Worm (Caenorhabditis elegans) whole organism, midembryonic: Measurements from ENCODE around the gene str-139.

Experiments
- T22C8.4 ChIP-seq: fragments of 200-800 bp; sonication (Bioruptor generic); IDR thresholded peaks from 2 replicates; pipeline ENCODE4 v1.3.6; 2022; ENCODE audit warnings: missing genetic modification characterization, missing compliant biosample characterization
- cog-1 ChIP-seq: sonication (generic microtip); optimal IDR thresholded peaks from 2 replicates; lab custom pipeline; 2016; ENCODE audit warnings: missing genetic modification characterization, missing compliant biosample characterization
- flt-1 ChIP-seq: fragments of 200-800 bp; sonication (Bioruptor generic); IDR thresholded peaks from 2 replicates; pipeline ENCODE4 v1.3.6; 2022; ENCODE audit warnings: missing genetic modification characterization, missing compliant biosample characterization
- klf-2 ChIP-seq: fragments of 200-800 bp; sonication (Bioruptor generic); conservative IDR thresholded peaks from 2 replicates; pipeline ENCODE4 v1.3.6; 2022; ENCODE audit warnings: missing genetic modification reagents, missing genetic modification characterization, missing compliant biosample characterization
- med-1 ChIP-seq: sonication (generic microtip); optimal IDR thresholded peaks from 2 replicates; lab custom pipeline; 2017; ENCODE audit warnings: missing genetic modification characterization, mild to moderate bottlenecking, missing compliant biosample characterization, antibody characterized with exemption, missing genetic modification reagents; ENCODE audit not compliant: insufficient read depth
- ref-1 ChIP-seq: fragments of 200-800 bp; sonication (Bioruptor generic); conservative IDR thresholded peaks from 2 replicates; pipeline ENCODE4 v1.3.6; 2022; ENCODE audit warnings: missing genetic modification reagents, missing genetic modification characterization, missing compliant biosample characterization
- tab-1 ChIP-seq: fragments of 200-800 bp; sonication (Bioruptor generic); IDR thresholded peaks from 2 replicates; pipeline ENCODE4 v1.3.6; 2022; ENCODE audit warnings: missing genetic modification characterization, missing compliant biosample characterization
- ztf-23 ChIP-seq: fragments of 200-800 bp; sonication (Bioruptor generic); IDR thresholded peaks from 2 replicates; pipeline ENCODE4 v1.3.6; 2022; ENCODE audit warnings: missing genetic modification reagents, missing genetic modification characterization, missing compliant biosample characterization
- ztf-29 ChIP-seq: fragments of 200-800 bp; sonication (Bioruptor generic); IDR thresholded peaks from 2 replicates; pipeline ENCODE4 v1.3.6; 2022; ENCODE audit warnings: missing genetic modification reagents, missing genetic modification characterization, missing compliant biosample characterization

str-139 gene

ce11 chrV:8062074-8062473 is at the start of gene str-139:
TSS of gene str-139 (minus strand) at chrV:8062174.
- no peak for TF ChIP-seq ztf-29
- no peak for TF ChIP-seq flt-1 (GFP tag; lab: Robert Waterston, UW)
- no peak for TF ChIP-seq ref-1 (GFP tag; lab: Robert Waterston, UW)
- TF ChIP-seq T22C8.4 (GFP tag; lab: Robert Waterston, UW), result no peak
- no peak for TF ChIP-seq tab-1 (GFP tag; lab: Robert Waterston, UW)
- no peak for TF ChIP-seq klf-2 (GFP tag; lab: Robert Waterston, UW)
- TF ChIP-seq cog-1, result no peak
- no peak for TF ChIP-seq ztf-23 (GFP tag; lab: Robert Waterston, UW)
- TF ChIP-seq med-1 (GFP tag; lab: Kevin White, UChicago), result no peak

- TF ChIP-seq klf-2 (GFP tag; lab: Robert Waterston, UW) (no peak), ref-1 (GFP tag; lab: Robert Waterston, UW) (no peak), med-1 (GFP tag; lab: Kevin White, UChicago) (no peak), ztf-23 (GFP tag; lab: Robert Waterston, UW) (no peak), cog-1 (no peak), tab-1 (GFP tag; lab: Robert Waterston, UW) (no peak), ztf-29 (no peak), flt-1 (GFP tag; lab: Robert Waterston, UW) (no peak), T22C8.4 (GFP tag; lab: Robert Waterston, UW) (no peak)
Measured at ce11 chrV:8110816-8111215, 48.8 kb upstream of the str-139 start.

- TF ChIP-seq cog-1, result no peak
- no peak for TF ChIP-seq med-1 (GFP tag; lab: Kevin White, UChicago)
- no peak for TF ChIP-seq ztf-29
- no peak for TF ChIP-seq klf-2 (GFP tag; lab: Robert Waterston, UW)
- TF ChIP-seq ref-1 (GFP tag; lab: Robert Waterston, UW), result no peak
- TF ChIP-seq tab-1 (GFP tag; lab: Robert Waterston, UW), result no peak
- TF ChIP-seq ztf-23 (GFP tag; lab: Robert Waterston, UW), result no peak
- TF ChIP-seq T22C8.4 (GFP tag; lab: Robert Waterston, UW), result no peak
- no peak for TF ChIP-seq flt-1 (GFP tag; lab: Robert Waterston, UW)
Measured at ce11 chrV:8108670-8109069, 46.7 kb upstream of the str-139 start, which contains the start of gene myo-5. TSS of gene myo-5 (plus strand) at chrV:8108970.

ce11 chrV:8104473-8104872 is 42.5 kb upstream of the str-139 start, which contains the start of gene srlf-16:
TSS of gene srlf-16 (plus strand) at chrV:8104773.
- TF ChIP-seq flt-1 (GFP tag; lab: Robert Waterston, UW), result no peak
- TF ChIP-seq T22C8.4 (GFP tag; lab: Robert Waterston, UW), result no peak
- TF ChIP-seq med-1 (GFP tag; lab: Kevin White, UChicago), result no peak
- no peak for TF ChIP-seq tab-1 (GFP tag; lab: Robert Waterston, UW)
- no peak for TF ChIP-seq ztf-23 (GFP tag; lab: Robert Waterston, UW)
- no peak for TF ChIP-seq ztf-29
- no peak for TF ChIP-seq ref-1 (GFP tag; lab: Robert Waterston, UW)
- no peak for TF ChIP-seq klf-2 (GFP tag; lab: Robert Waterston, UW)
- TF ChIP-seq cog-1, result no peak

ce11 chrV:8102960-8103359 is 41.0 kb upstream of the str-139 start, which contains the start of gene str-90:
TSS of gene str-90 (plus strand) at chrV:8103260.
- TF ChIP-seq ztf-29, result no peak
- TF ChIP-seq tab-1 (GFP tag; lab: Robert Waterston, UW), result no peak
- TF ChIP-seq flt-1 (GFP tag; lab: Robert Waterston, UW), result no peak
- TF ChIP-seq ref-1 (GFP tag; lab: Robert Waterston, UW), result no peak
- no peak for TF ChIP-seq cog-1
- no peak for TF ChIP-seq med-1 (GFP tag; lab: Kevin White, UChicago)
- TF ChIP-seq T22C8.4 (GFP tag; lab: Robert Waterston, UW), result no peak
- no peak for TF ChIP-seq ztf-23 (GFP tag; lab: Robert Waterston, UW)
- no peak for TF ChIP-seq klf-2 (GFP tag; lab: Robert Waterston, UW)

ce11 chrV:8099306-8099705 is 37.3 kb upstream of the str-139 start, which contains the start of gene sdz-23:
TSS of gene sdz-23 (plus strand) at chrV:8099606.
- TF ChIP-seq ref-1 (GFP tag; lab: Robert Waterston, UW) (no peak), tab-1 (GFP tag; lab: Robert Waterston, UW) (no peak), cog-1 (no peak), klf-2 (GFP tag; lab: Robert Waterston, UW) (no peak), flt-1 (GFP tag; lab: Robert Waterston, UW) (no peak), med-1 (GFP tag; lab: Kevin White, UChicago) (no peak), T22C8.4 (GFP tag; lab: Robert Waterston, UW) (no peak), ztf-29 (no peak), ztf-23 (GFP tag; lab: Robert Waterston, UW) (no peak)

ce11 chrV:8098239-8098638 is 36.3 kb upstream of the str-139 start, which contains the start of gene str-145:
TSS of gene str-145 (minus strand) at chrV:8098339.
- TF ChIP-seq T22C8.4 (GFP tag; lab: Robert Waterston, UW) (no peak), ztf-29 (no peak), med-1 (GFP tag; lab: Kevin White, UChicago) (no peak), ztf-23 (GFP tag; lab: Robert Waterston, UW) (no peak), ref-1 (GFP tag; lab: Robert Waterston, UW) (no peak)

DNA sequence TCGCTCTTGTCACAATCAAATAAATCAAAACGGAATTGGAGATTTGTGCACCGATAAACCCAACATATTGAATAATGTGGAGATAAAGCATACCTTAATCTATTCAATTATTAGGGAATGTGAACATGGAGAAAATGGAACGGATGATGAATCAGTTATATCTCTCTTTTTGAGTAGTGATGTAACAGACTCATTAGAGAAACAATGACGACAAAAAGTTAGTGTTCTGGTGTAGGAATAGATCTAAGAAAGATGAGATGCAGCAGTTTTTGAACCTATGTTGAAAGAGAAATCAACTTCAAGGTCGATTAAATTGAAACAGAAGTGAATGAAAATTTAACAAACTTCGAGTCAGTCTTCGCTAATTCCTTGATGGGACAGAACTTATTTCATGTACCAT is 33.4 kb upstream of the str-139 start, which contains the start of gene str-146:
TSS of gene str-146 (minus strand) at position 101 of the 400 bp plus-strand sequence.
- no peak for TF ChIP-seq flt-1 (GFP tag; lab: Robert Waterston, UW)
- TF ChIP-seq ref-1 (GFP tag; lab: Robert Waterston, UW), result no peak
- TF ChIP-seq ztf-23 (GFP tag; lab: Robert Waterston, UW), result no peak
- no peak for TF ChIP-seq cog-1
- no peak for TF ChIP-seq tab-1 (GFP tag; lab: Robert Waterston, UW)
- TF ChIP-seq ztf-29, result no peak
- TF ChIP-seq T22C8.4 (GFP tag; lab: Robert Waterston, UW), result no peak
- TF ChIP-seq klf-2 (GFP tag; lab: Robert Waterston, UW), result no peak
- no peak for TF ChIP-seq med-1 (GFP tag; lab: Kevin White, UChicago)

DNA sequence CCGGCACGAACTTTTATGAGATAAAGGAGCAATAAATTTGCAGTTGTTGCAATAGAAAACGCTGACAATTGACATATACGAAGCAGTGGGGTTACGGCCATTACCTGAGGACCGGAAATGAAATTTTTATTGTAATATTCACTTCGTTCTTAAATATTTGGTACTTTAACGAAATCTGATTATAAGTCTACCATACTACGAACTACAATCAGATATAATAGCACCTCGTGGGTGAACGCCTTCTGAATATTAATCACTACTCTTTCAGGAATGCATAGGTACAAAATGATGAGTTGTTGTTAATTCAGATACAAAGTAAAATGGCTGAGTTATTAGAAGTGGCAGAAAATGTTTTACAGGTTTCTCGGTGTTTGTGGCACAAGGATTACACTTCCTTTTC is 30.4 kb upstream of the str-139 start, which contains the start of gene str-129:
TSS of gene str-129 (minus strand) at position 101 of the 400 bp plus-strand sequence.
- TF ChIP-seq ztf-23 (GFP tag; lab: Robert Waterston, UW), result no peak
